Fruit fly (Drosophila melanogaster) whole organism, prepupa: ENCODE measurements around the gene mtm.

Experiments used
- CG1621 ChIP-seq: fragments of 200-800 bp; sonication (Bioruptor generic); optimal IDR thresholded peaks from 3 replicates; lab custom pipeline; 2018; ENCODE audit warnings: missing biosample characterization, mild to moderate bottlenecking, missing genetic modification characterization
- Hr4 ChIP-seq: fragments of 200-800 bp; sonication (Bioruptor generic); optimal IDR thresholded peaks from 3 replicates; lab custom pipeline; 2016; ENCODE audit warnings: missing biosample characterization, missing genetic modification characterization
- Lpt ChIP-seq: fragments of 200-800 bp; sonication (Bioruptor generic); optimal IDR thresholded peaks from 3 replicates; lab custom pipeline; 2016; ENCODE audit warnings: missing biosample characterization, missing genetic modification characterization
- Met ChIP-seq: fragments of 200-800 bp; sonication (Bioruptor generic); optimal IDR thresholded peaks from 3 replicates; lab custom pipeline; 2016; ENCODE audit warnings: missing biosample characterization, missing genetic modification characterization
- fd85E ChIP-seq: fragments of 200-800 bp; sonication (Bioruptor generic); optimal IDR thresholded peaks from 3 replicates; lab custom pipeline; 2016; ENCODE audit warnings: missing biosample characterization, missing genetic modification characterization
- ss ChIP-seq, 2 experiments: fragments of 200-800 bp; sonication (Bioruptor generic); optimal IDR thresholded peaks; 2 replicates in 1 of 2; 3 replicates in 1 of 2; lab custom pipeline; 2017 to 2018; ENCODE audit warnings: mild to moderate bottlenecking in 2 of 2, missing biosample characterization in 2 of 2, missing genetic modification characterization in 2 of 2, moderate library complexity in 1 of 2

dm6 chr2L:6082936-6083627 is 46.3 kb upstream of the mtm start:
- TF ChIP-seq Hr4 (GFP tag; lab: Kevin White, UChicago) = no peak
- TF ChIP-seq CG1621 (tag; lab: Kevin White, UChicago) = no peak
- TF ChIP-seq ss (GFP tag; optimal IDR thresholded peaks at IDR 0.05; lab: Kevin White, UChicago) = no peak
- no peak for TF ChIP-seq Met
- no peak for TF ChIP-seq Lpt (GFP tag; lab: Kevin White, UChicago)
- no peak for TF ChIP-seq fd85E (GFP tag; lab: Kevin White, UChicago)
